Comparison of ENCODE assay signal across 2 fruit fly cellular contexts in the genomic region with DNA sequence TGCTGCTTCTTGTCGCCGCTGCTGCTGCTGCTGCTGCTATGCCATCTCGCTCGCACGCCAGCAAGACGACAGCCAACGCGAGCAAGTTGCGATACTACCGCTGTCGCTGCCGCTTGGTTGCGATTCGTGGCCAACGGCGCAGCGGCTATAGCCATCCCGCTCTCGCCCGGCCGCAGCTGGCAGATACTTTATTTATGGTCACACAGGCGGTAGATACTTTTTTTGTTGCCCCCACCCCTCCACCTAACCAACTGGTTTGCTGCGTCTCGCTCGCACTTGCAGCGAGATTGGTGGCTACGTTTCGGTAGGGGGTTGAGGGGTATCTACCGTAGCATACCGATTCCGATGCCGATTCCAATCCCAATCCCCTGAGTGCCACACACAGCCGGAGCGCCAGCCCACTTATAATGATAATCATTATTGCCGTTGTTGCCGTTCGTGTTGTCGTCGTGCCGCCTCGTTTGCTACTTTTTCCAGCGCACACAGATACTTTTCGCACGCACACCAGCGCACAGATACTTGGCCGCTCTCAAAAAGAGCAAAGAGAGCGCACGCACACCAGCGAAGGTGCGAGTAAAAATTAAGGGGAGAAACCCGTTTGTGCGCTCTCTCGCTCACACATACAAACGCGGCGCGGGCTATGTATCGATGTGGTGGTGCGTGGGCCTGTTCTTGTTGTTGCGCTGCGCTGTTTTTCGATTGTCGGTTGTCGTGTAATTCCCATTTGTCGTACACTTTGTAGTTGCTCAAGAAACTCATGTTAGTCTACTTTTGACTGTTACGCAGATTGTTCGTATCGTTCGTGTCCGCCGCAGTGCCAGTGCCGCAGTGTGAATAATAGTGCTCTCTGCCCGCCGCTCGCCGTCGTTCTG.
TF ChIP-seq lines count a peak whose summit lies in the region.

Gene mirr (plus strand): TSS at position 759 of the 872 bp plus-strand sequence.

TF ChIP-seq in whole organism, embryonic, 481 proteins besides CTCF, POLR2A, EP300 and RAD21 (continued from another document and continues in another):
- no peak for TF ChIP-seq CG2712 (tag; optimal IDR thresholded peaks at IDR 0.05; lab: Kevin White, UChicago)
- peak; percentile 13 for TF ChIP-seq CG34376 (GFP tag; optimal IDR thresholded peaks at IDR 0.05; lab: Kevin White, UChicago)
- TF ChIP-seq chinmo (GFP tag; IDR thresholded peaks at IDR 0.05; lab: Robert Waterston, UW; ENCODE audit: partially characterized antibody) = peak; percentile 92; the same call in 3 of the 4 replicates
- peak; percentile 62 for TF ChIP-seq CG5180 (GFP tag; optimal IDR thresholded peaks at IDR 0.05; lab: Kevin White, UChicago)
- TF ChIP-seq seq (GFP tag; IDR thresholded peaks at IDR 0.05; lab: Robert Waterston, UW) = peak; percentile 61
- TF ChIP-seq CG15696 (tag; optimal IDR thresholded peaks at IDR 0.05; lab: Kevin White, UChicago) = no peak
- peak; percentile 24 for TF ChIP-seq ewg (GFP tag; optimal IDR thresholded peaks at IDR 0.05; lab: Kevin White, UChicago)
- TF ChIP-seq CG11560 (tag; IDR thresholded peaks at IDR 0.05; lab: Robert Waterston, UW) = no peak
- TF ChIP-seq sd (tag; optimal IDR thresholded peaks at IDR 0.05; lab: Kevin White, UChicago) = peak; percentile 93
- peak; percentile 44 for TF ChIP-seq Scr (GFP tag; IDR thresholded peaks at IDR 0.05; lab: Robert Waterston, UW; ENCODE audit: partially characterized antibody)
- peak; percentile 43; the same call in 1 of the 3 replicates for TF ChIP-seq CG34224 (GFP tag; IDR thresholded peaks at IDR 0.05; lab: Robert Waterston, UW; ENCODE audit: partially characterized antibody)
- peak; percentile 27 for TF ChIP-seq chn (GFP tag; optimal IDR thresholded peaks at IDR 0.05; lab: Kevin White, UChicago)
- peak; percentile 65 for TF ChIP-seq sens (GFP tag; lab: Kevin White, UChicago)
- TF ChIP-seq bigmax (GFP tag; optimal IDR thresholded peaks at IDR 0.05; lab: Kevin White, UChicago) = no peak
- peak; percentile 65; the same call in 1 of the 3 replicates for TF ChIP-seq sr (GFP tag; IDR thresholded peaks at IDR 0.05; lab: Robert Waterston, UW)
- no peak for TF ChIP-seq Oli (tag; optimal IDR thresholded peaks at IDR 0.05; lab: Kevin White, UChicago)
- no peak for TF ChIP-seq CG13775 (GFP tag; optimal IDR thresholded peaks at IDR 0.05; lab: Kevin White, UChicago)
- no peak for TF ChIP-seq CG1233 (GFP tag; optimal IDR thresholded peaks at IDR 0.05; lab: Kevin White, UChicago)
- 0 out of 4 replicates have a peak, but pooled peaks have one; percentile 34 for TF ChIP-seq Dll (GFP tag; IDR thresholded peaks at IDR 0.05; lab: Robert Waterston, UW; ENCODE audit: partially characterized antibody)
- TF ChIP-seq E2f2 (GFP tag; IDR thresholded peaks at IDR 0.05; lab: Robert Waterston, UW) = no peak
- TF ChIP-seq twi (tag; optimal IDR thresholded peaks at IDR 0.05; lab: Kevin White, UChicago) = peak; percentile 30
- TF ChIP-seq danr (GFP tag; IDR thresholded peaks at IDR 0.05; lab: Robert Waterston, UW) = no peak
- no peak for TF ChIP-seq psq (GFP tag; optimal IDR thresholded peaks at IDR 0.05; lab: Kevin White, UChicago)
- peak; percentile 29 for TF ChIP-seq Antp (GFP tag; optimal IDR thresholded peaks at IDR 0.05; lab: Kevin White, UChicago)
- TF ChIP-seq Taf1 (GFP tag; IDR thresholded peaks at IDR 0.05; lab: Robert Waterston, UW) = no peak
- TF ChIP-seq mirr (GFP tag; optimal IDR thresholded peaks at IDR 0.05; lab: Kevin White, UChicago) = peak; percentile 100
- 0 out of 2 replicates have a peak, but pooled peaks have one; percentile 9 for TF ChIP-seq rib (GFP tag; IDR thresholded peaks at IDR 0.05; lab: Robert Waterston, UW)
- TF ChIP-seq cas (GFP tag; IDR thresholded peaks at IDR 0.05; lab: Robert Waterston, UW) = no peak
- no peak for TF ChIP-seq CG1602 (GFP tag; optimal IDR thresholded peaks at IDR 0.05; lab: Kevin White, UChicago)
- peak; percentile 86 for TF ChIP-seq sqz (GFP tag; optimal IDR thresholded peaks at IDR 0.05; lab: Kevin White, UChicago)
- TF ChIP-seq Deaf1 (tag; optimal IDR thresholded peaks at IDR 0.05; lab: Kevin White, UChicago) = peak; percentile 99
- peak; percentile 98 for TF ChIP-seq CG10321 (GFP tag; IDR thresholded peaks at IDR 0.05; lab: Robert Waterston, UW)
- no peak for TF ChIP-seq usp (GFP tag; optimal IDR thresholded peaks at IDR 0.05; lab: Kevin White, UChicago)
- no peak for TF ChIP-seq CG43689 (GFP tag; IDR thresholded peaks at IDR 0.05; lab: Robert Waterston, UW)
- no peak for TF ChIP-seq NC2α (GFP tag; optimal IDR thresholded peaks at IDR 0.05; lab: Kevin White, UChicago)
- no peak for TF ChIP-seq ab (GFP tag; optimal IDR thresholded peaks at IDR 0.05; lab: Kevin White, UChicago)
- no peak for TF ChIP-seq NfI (GFP tag; optimal IDR thresholded peaks at IDR 0.05; lab: Kevin White, UChicago)
- TF ChIP-seq ATbp (GFP tag; optimal IDR thresholded peaks at IDR 0.05; lab: Kevin White, UChicago) = no peak
- no peak for TF ChIP-seq tx (GFP tag; optimal IDR thresholded peaks at IDR 0.05; lab: Kevin White, UChicago)
- TF ChIP-seq CG32767 (GFP tag; IDR thresholded peaks at IDR 0.05; lab: Robert Waterston, UW) = peak; percentile 75; the same call in 1 of the 2 replicates
- no peak for TF ChIP-seq H15 (GFP tag; IDR thresholded peaks at IDR 0.05; lab: Robert Waterston, UW)
- TF ChIP-seq abd-A (tag; optimal IDR thresholded peaks at IDR 0.05; lab: Kevin White, UChicago) = peak; percentile 99
- no peak for TF ChIP-seq CG14965 (GFP tag; optimal IDR thresholded peaks at IDR 0.05; lab: Kevin White, UChicago; ENCODE audit: borderline replicate concordance)
- peak; percentile 73 for TF ChIP-seq exex (tag; optimal IDR thresholded peaks at IDR 0.05; lab: Kevin White, UChicago)
- peak; percentile 20; the same call in 1 of the 2 replicates for TF ChIP-seq onecut (GFP tag; IDR thresholded peaks at IDR 0.05; lab: Robert Waterston, UW)
- peak; percentile 1 for TF ChIP-seq CG8924 (tag; optimal IDR thresholded peaks at IDR 0.05; lab: Kevin White, UChicago)
- no peak for TF ChIP-seq prd (optimal IDR thresholded peaks at IDR 0.05; lab: Kevin White, UChicago)
- peak; percentile 34; the same call in 2 of the 3 replicates for TF ChIP-seq prd (GFP tag; IDR thresholded peaks at IDR 0.05; lab: Robert Waterston, UW)
- no peak for TF ChIP-seq sens-2 (GFP tag; IDR thresholded peaks at IDR 0.05; lab: Robert Waterston, UW)
- TF ChIP-seq yki (optimal IDR thresholded peaks at IDR 0.05; lab: Kevin White, UChicago) = peak; percentile 85
- TF ChIP-seq CG13296 (GFP tag; optimal IDR thresholded peaks at IDR 0.05; lab: Kevin White, UChicago) = no peak
- TF ChIP-seq CG2678 (tag; optimal IDR thresholded peaks at IDR 0.05; lab: Kevin White, UChicago) = no peak
- TF ChIP-seq Med (GFP tag; lab: Kevin White, UChicago) = peak; percentile 88
- no peak for TF ChIP-seq Lim3 (GFP tag; IDR thresholded peaks at IDR 0.05; lab: Robert Waterston, UW)
- TF ChIP-seq HmgD (GFP tag; optimal IDR thresholded peaks at IDR 0.05; lab: Kevin White, UChicago) = peak; percentile 80
- no peak for TF ChIP-seq CG1792 (GFP tag; optimal IDR thresholded peaks at IDR 0.05; lab: Kevin White, UChicago)
- TF ChIP-seq ems (GFP tag; optimal IDR thresholded peaks at IDR 0.05; lab: Kevin White, UChicago) = no peak
- no peak for TF ChIP-seq Meics (GFP tag; optimal IDR thresholded peaks at IDR 0.05; lab: Kevin White, UChicago)
- 0 out of 3 replicates have a peak, but pooled peaks have one; percentile 3 for TF ChIP-seq ken (GFP tag; IDR thresholded peaks at IDR 0.05; lab: Robert Waterston, UW)
- peak; percentile 88 for TF ChIP-seq sug (tag; optimal IDR thresholded peaks at IDR 0.05; lab: Kevin White, UChicago)

TF ChIP-seq in whole organism, prepupa, 60 proteins besides CTCF, POLR2A, EP300 and RAD21 (continued from another document):
- TF ChIP-seq Eip78C (GFP tag; lab: Kevin White, UChicago) (no peak), Blimp-1 (GFP tag; optimal IDR thresholded peaks at IDR 0.05; lab: Kevin White, UChicago) (no peak), CG8119 (GFP tag; IDR thresholded peaks at IDR 0.05; lab: Robert Waterston, UW) (0 out of 3 replicates have a peak, but pooled peaks have one; percentile 25), CG31627 (GFP tag; optimal IDR thresholded peaks at IDR 0.05; lab: Kevin White, UChicago) (no peak), Gug (GFP tag; IDR thresholded peaks at IDR 0.05; lab: Robert Waterston, UW) (peak; percentile 19; the same call in 1 of the 2 replicates), CG10669 (GFP tag; optimal IDR thresholded peaks at IDR 0.05; lab: Kevin White, UChicago) (peak; percentile 23), CG6808 (GFP tag; optimal IDR thresholded peaks at IDR 0.05; lab: Kevin White, UChicago) (peak; percentile 46), Smox (GFP tag; optimal IDR thresholded peaks at IDR 0.05; lab: Kevin White, UChicago) (no peak), CG9139 (GFP tag; optimal IDR thresholded peaks at IDR 0.05; lab: Kevin White, UChicago) (no peak), acj6 (GFP tag; optimal IDR thresholded peaks at IDR 0.05; lab: Kevin White, UChicago) (no peak), CG6854 (GFP tag; optimal IDR thresholded peaks at IDR 0.05; lab: Kevin White, UChicago) (no peak)
